Fruit fly (Drosophila melanogaster): ENCODE measurements around the gene CG8034.

The CG8034 gene

DNA sequence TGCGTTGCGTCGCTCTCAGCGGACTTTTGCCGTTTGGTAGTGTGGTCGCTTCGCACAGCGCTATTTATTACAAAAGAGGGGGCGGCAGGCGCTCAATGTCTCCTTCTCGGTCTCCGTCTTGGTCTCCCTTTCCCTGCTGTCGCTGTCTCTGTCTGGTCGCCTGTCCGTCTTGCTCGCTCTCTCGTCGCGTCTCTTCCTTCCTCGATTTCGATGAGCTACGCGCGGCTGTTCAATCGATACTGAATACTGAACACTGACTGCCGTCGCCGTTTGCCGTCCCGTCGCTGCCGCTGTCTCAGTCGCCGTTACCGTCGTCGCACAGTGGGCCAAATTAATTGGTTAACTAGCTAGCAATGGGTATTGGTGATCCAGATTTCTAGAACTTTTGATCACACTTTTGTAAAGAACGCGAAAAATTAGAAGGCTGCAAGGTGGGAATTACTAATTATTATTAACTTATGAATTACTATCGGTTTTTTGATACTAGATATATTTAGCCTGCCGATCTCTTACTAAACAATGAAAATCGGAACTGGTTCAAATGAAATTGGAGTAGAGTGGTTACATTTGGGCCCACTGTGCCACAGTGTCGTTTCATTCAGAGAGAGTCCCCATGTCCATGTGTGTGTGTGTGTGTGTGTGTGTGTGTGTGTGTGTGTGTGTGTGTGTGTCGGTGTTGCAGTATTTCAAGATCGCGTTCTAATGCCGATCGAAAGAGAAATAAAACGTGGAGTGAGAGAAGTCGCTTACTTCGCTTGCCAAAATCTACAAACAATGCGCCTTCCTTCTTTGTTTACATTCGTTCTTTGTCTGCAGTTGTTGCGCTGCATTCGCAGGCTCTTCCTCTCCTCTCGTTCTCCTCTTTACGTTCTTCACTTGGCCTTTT is at the start of gene CG8034:
Gene CG8034, minus strand, starts transcription at position 264 of the 886 bp plus-strand sequence.
- TF ChIP-seq Dll (optimal IDR thresholded peaks at IDR 0.05), result no peak
- no peak for TF ChIP-seq pan (optimal IDR thresholded peaks at IDR 0.05)
- no peak for TF ChIP-seq psq (optimal IDR thresholded peaks at IDR 0.05)

- TF ChIP-seq Dll (optimal IDR thresholded peaks at IDR 0.05), result no peak
- TF ChIP-seq pan (optimal IDR thresholded peaks at IDR 0.05), result no peak
- TF ChIP-seq EcR (GFP tag; optimal IDR thresholded peaks at IDR 0.05), result no peak
- no peak for TF ChIP-seq CG8478 (optimal IDR thresholded peaks at IDR 0.05)
- TF ChIP-seq psq (optimal IDR thresholded peaks at IDR 0.05), result no peak
- TF ChIP-seq usp (GFP tag; optimal IDR thresholded peaks at IDR 0.05), result no peak
These were observed 28.8 kb upstream of the CG8034 start for dm6 chrX:19326730-19327129.

- TF ChIP-seq EcR (GFP tag; optimal IDR thresholded peaks at IDR 0.05) (no peak), CG8478 (optimal IDR thresholded peaks at IDR 0.05) (no peak), pan (optimal IDR thresholded peaks at IDR 0.05) (no peak), Dll (optimal IDR thresholded peaks at IDR 0.05) (no peak), usp (GFP tag; optimal IDR thresholded peaks at IDR 0.05) (no peak), psq (optimal IDR thresholded peaks at IDR 0.05) (no peak)
These were observed 27.9 kb upstream of the CG8034 start for dm6 chrX:19325729-19326473.

- TF ChIP-seq psq (optimal IDR thresholded peaks at IDR 0.05) (no peak), usp (GFP tag; optimal IDR thresholded peaks at IDR 0.05) (no peak), pan (optimal IDR thresholded peaks at IDR 0.05) (no peak), Dll (optimal IDR thresholded peaks at IDR 0.05) (no peak), CG8478 (optimal IDR thresholded peaks at IDR 0.05) (no peak), EcR (GFP tag; optimal IDR thresholded peaks at IDR 0.05) (no peak)
These were observed 26.8 kb upstream of the CG8034 start for dm6 chrX:19324576-19325353.

DNA sequence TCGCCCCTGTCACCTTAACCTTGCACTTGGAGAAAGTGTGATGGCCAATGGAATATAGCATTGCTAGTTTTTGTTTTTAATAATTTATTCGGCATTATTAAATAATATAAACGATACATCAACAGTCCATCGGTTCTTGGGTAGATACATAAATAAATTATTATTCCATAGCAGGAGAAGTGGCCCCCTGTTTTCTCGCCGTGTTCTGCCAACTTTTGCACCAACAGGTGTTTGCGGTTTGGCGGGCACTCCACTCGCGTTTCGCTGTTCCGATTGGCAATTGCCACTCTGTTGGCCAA is 25.8 kb upstream of the CG8034 start:
- no peak for TF ChIP-seq CG8478 (optimal IDR thresholded peaks at IDR 0.05)
- TF ChIP-seq EcR (GFP tag; optimal IDR thresholded peaks at IDR 0.05), result no peak
- no peak for TF ChIP-seq psq (optimal IDR thresholded peaks at IDR 0.05)
- TF ChIP-seq pan (optimal IDR thresholded peaks at IDR 0.05), result no peak
- TF ChIP-seq Dll (optimal IDR thresholded peaks at IDR 0.05), result no peak
- no peak for TF ChIP-seq usp (GFP tag; optimal IDR thresholded peaks at IDR 0.05)

DNA sequence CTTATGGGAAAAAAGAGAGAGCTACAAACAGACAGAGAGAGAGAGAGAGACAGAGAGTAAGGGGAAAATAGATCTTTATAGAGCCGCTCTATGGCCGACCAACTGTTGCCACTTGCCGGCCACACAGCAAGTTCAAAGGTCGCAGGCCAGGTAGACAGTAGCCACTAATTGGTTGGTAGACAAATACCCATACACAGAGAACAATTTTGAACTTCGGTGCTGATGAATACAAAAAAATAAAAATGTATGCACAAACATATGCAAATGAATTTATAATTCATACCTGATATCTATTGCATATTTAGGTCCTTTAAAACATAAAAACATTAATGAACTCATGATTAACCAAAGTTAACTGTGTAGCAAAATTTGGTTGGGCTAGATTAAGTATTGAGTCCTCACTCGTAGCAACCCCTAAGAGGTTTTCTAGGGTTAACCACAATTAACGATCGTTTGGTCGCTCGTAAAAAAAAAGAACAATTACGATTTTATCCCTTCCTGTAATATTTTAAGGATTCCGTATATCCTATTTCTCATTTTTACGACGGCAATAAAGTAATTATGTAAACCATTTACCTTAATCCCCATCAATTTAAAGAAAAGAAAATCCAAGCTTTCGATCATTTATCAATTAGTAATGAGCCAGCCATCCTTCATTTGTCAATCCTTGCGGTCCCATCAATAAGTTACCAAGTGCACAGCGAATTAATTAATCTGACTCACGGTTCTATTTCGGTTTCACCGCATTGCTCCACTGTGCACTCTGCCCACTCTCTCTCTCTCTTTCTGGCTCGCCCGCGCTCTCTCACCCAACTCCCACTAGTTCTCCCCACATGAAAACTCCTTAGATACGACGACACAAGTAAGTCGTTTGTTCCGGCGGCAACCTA is 25.2 kb upstream of the CG8034 start:
- TF ChIP-seq psq (optimal IDR thresholded peaks at IDR 0.05) (no peak), pan (optimal IDR thresholded peaks at IDR 0.05) (no peak), usp (GFP tag; optimal IDR thresholded peaks at IDR 0.05) (no peak), CG8478 (optimal IDR thresholded peaks at IDR 0.05) (no peak), EcR (GFP tag; optimal IDR thresholded peaks at IDR 0.05) (no peak), Dll (optimal IDR thresholded peaks at IDR 0.05) (no peak)

DNA sequence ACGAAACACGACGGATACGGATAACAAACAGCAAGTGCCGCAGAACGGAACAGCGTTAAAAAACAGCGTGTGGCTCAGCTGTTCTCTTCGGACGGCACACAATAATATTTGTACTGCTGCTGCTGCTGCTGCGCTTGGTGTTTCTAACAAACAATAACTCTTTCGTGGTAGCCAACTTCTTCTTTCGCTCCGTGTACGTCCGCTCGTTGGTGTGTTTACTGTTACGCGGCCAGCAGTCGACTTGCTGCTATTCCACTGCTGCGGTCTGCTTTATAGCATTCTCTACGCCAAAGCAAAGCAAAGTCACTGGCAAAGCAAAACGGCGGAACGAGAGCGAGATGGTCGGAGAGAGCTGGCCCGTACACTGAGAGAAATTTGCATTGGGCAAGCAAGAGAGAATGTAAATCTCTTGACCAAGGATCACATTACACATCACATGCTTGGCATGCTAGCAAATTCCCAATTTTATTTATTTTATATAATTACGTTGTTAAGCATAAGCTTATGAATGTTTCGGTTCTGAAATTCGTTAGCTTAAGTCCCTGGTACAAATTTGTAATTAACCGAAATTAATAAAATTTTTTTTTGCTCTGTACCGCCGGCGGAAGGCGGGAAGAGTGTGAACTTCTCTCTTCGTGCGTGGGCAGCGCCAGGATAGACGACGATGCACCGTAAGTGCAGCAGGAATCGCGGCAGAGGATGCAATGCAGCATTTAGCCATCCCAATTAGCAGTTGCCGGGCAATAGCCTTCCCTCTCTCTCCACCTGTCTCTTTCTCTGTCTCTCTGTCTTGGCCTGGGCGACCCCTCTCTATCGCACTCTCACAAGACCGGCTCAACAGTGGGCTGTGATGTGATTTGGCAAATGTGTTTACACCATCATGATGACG is 24.1 kb upstream of the CG8034 start, which contains the start of gene out:
Gene out, minus strand, starts transcription at position 287 of the 889 bp plus-strand sequence.
- peak; percentile 54 for TF ChIP-seq Dll (optimal IDR thresholded peaks at IDR 0.05)
- TF ChIP-seq usp (GFP tag; optimal IDR thresholded peaks at IDR 0.05), result no peak
- TF ChIP-seq pan (optimal IDR thresholded peaks at IDR 0.05), result no peak
- no peak for TF ChIP-seq psq (optimal IDR thresholded peaks at IDR 0.05)

dm6 chrX:19318924-19319323 is 21.0 kb upstream of the CG8034 start:
- TF ChIP-seq usp (GFP tag; optimal IDR thresholded peaks at IDR 0.05) (no peak), EcR (GFP tag; optimal IDR thresholded peaks at IDR 0.05) (no peak), psq (optimal IDR thresholded peaks at IDR 0.05) (no peak), Dll (optimal IDR thresholded peaks at IDR 0.05) (no peak), CG8478 (optimal IDR thresholded peaks at IDR 0.05) (no peak), pan (optimal IDR thresholded peaks at IDR 0.05) (no peak)

- TF ChIP-seq CG8478 (optimal IDR thresholded peaks at IDR 0.05), result no peak
- no peak for TF ChIP-seq Dll (optimal IDR thresholded peaks at IDR 0.05)
- no peak for TF ChIP-seq psq (optimal IDR thresholded peaks at IDR 0.05)
- TF ChIP-seq pan (optimal IDR thresholded peaks at IDR 0.05), result no peak
- no peak for TF ChIP-seq EcR (GFP tag; optimal IDR thresholded peaks at IDR 0.05)
- no peak for TF ChIP-seq usp (GFP tag; optimal IDR thresholded peaks at IDR 0.05)
These were observed 19.3 kb upstream of the CG8034 start for dm6 chrX:19317058-19317767.

- TF ChIP-seq CG8478 (optimal IDR thresholded peaks at IDR 0.05) (no peak), pan (optimal IDR thresholded peaks at IDR 0.05) (no peak), psq (optimal IDR thresholded peaks at IDR 0.05) (no peak), Dll (optimal IDR thresholded peaks at IDR 0.05) (no peak), usp (GFP tag; optimal IDR thresholded peaks at IDR 0.05) (no peak), EcR (GFP tag; optimal IDR thresholded peaks at IDR 0.05) (no peak)
These were observed 18.6 kb upstream of the CG8034 start for dm6 chrX:19316583-19316982.

Measured in whole organism.